Worm (Caenorhabditis elegans) whole organism, young adult: ENCODE results near the gene acc-1.
A peak's percentile ranks its signal among the peaks of the same experiment; 100 is the strongest.

Experiments
- B0019.2 ChIP-seq: fragments of 200-800 bp; sonication (Bioruptor generic); conservative IDR thresholded peaks from 2 replicates; pipeline ENCODE4 v1.3.6; 2022; ENCODE audit warnings: missing genetic modification reagents, missing genetic modification characterization, missing compliant biosample characterization
- C06A6.2 ChIP-seq: fragments of 200-800 bp; sonication (Bioruptor generic); conservative IDR thresholded peaks from 2 replicates; pipeline ENCODE4 v1.3.6; 2022; ENCODE audit warnings: missing genetic modification characterization, missing compliant biosample characterization
- C17E4.6 ChIP-seq: fragments of 200-800 bp; sonication (Bioruptor generic); IDR thresholded peaks from 2 replicates; pipeline ENCODE4 v1.3.6; 2022; ENCODE audit warnings: missing genetic modification reagents, missing genetic modification characterization, missing compliant biosample characterization
- D2030.7 ChIP-seq: fragments of 200-800 bp; sonication (Bioruptor generic); IDR thresholded peaks from 2 replicates; pipeline ENCODE4 v1.3.6; 2022; ENCODE audit warnings: missing genetic modification reagents, missing genetic modification characterization, missing compliant biosample characterization
- F22D6.2 ChIP-seq: sonication (generic microtip); optimal IDR thresholded peaks from 2 replicates; lab custom pipeline; 2016; ENCODE audit warnings: mild to moderate bottlenecking, missing genetic modification characterization, missing compliant biosample characterization
- F33H1.4 ChIP-seq: fragments of 200-800 bp; sonication (Bioruptor generic); IDR thresholded peaks from 2 replicates; pipeline ENCODE4 v1.3.6; 2022; ENCODE audit warnings: missing genetic modification reagents, missing genetic modification characterization, missing compliant biosample characterization
- K11D2.4 ChIP-seq: fragments of 200-800 bp; sonication (Bioruptor generic); IDR thresholded peaks from 2 replicates; pipeline ENCODE4 v1.3.6; 2022; ENCODE audit warnings: missing genetic modification reagents, missing genetic modification characterization, missing compliant biosample characterization
- Y53F4B.3 ChIP-seq: fragments of 200-800 bp; sonication (Bioruptor generic); IDR thresholded peaks from 2 replicates; pipeline ENCODE4 v1.3.6; 2022; ENCODE audit warnings: missing genetic modification reagents, missing genetic modification characterization, missing compliant biosample characterization
- Y95B8A.8 ChIP-seq: fragments of 200-800 bp; sonication (Bioruptor generic); IDR thresholded peaks from 2 replicates; pipeline ENCODE4 v1.3.6; 2022; ENCODE audit warnings: missing genetic modification reagents, missing genetic modification characterization, missing compliant biosample characterization
- aptf-2 ChIP-seq: fragments of 200-800 bp; sonication (Bioruptor generic); conservative IDR thresholded peaks from 2 replicates; pipeline ENCODE4 v1.3.6; 2022; ENCODE audit warnings: missing genetic modification reagents, missing genetic modification characterization, missing compliant biosample characterization
- atf-7 ChIP-seq: sonication (generic microtip); optimal IDR thresholded peaks from 2 replicates; lab custom pipeline; 2017; ENCODE audit warnings: mild to moderate bottlenecking, missing genetic modification characterization, missing compliant biosample characterization
- attf-5 ChIP-seq: fragments of 200-800 bp; sonication (Bioruptor generic); optimal IDR thresholded peaks from 2 replicates; lab custom pipeline; 2018; ENCODE audit warnings: mild to moderate bottlenecking, missing genetic modification characterization, missing compliant biosample characterization
- bed-1 ChIP-seq: fragments of 200-800 bp; sonication (Bioruptor generic); IDR thresholded peaks from 2 replicates; pipeline ENCODE4 v1.3.6; 2022; ENCODE audit warnings: missing genetic modification reagents, missing genetic modification characterization, missing compliant biosample characterization
- cebp-1 ChIP-seq, 2 experiments: fragments of 200-800 bp in 1 of 2; sonication (Bioruptor generic) in 1 of 2; sonication (generic microtip) in 1 of 2; IDR thresholded peaks in 1 of 2; optimal IDR thresholded peaks in 1 of 2; 2 replicates each; pipeline versions ENCODE4 v1.3.6 to Lab custom; 2017 to 2022; ENCODE audit warnings: missing compliant biosample characterization in 2 of 2, missing genetic modification characterization in 2 of 2, mild to moderate bottlenecking in 1 of 2, missing genetic modification reagents in 1 of 2, moderate library complexity in 1 of 2
- ceh-40 ChIP-seq: fragments of 200-800 bp; sonication (Bioruptor generic); IDR thresholded peaks from 2 replicates; pipeline ENCODE4 v1.3.6; 2022; ENCODE audit warnings: missing genetic modification characterization, missing compliant biosample characterization
- dpl-1 ChIP-seq: fragments of 150-350 bp; optimal IDR thresholded peaks from 2 replicates; lab custom pipeline; 2014; ENCODE audit warnings: missing biosample characterization, missing genetic modification reagents, missing genetic modification characterization
- egl-18 ChIP-seq: fragments of 200-800 bp; sonication (Bioruptor generic); IDR thresholded peaks from 2 replicates; pipeline ENCODE4 v1.3.6; 2022; ENCODE audit warnings: missing genetic modification reagents, missing genetic modification characterization, missing compliant biosample characterization
- ets-4 ChIP-seq: fragments of 200-800 bp; sonication (Bioruptor generic); optimal IDR thresholded peaks from 2 replicates; lab custom pipeline; 2018; ENCODE audit warnings: mild to moderate bottlenecking, missing genetic modification characterization, missing compliant biosample characterization
- fkh-3 ChIP-seq: sonication (generic microtip); optimal IDR thresholded peaks from 2 replicates; lab custom pipeline; 2016; ENCODE audit warnings: mild to moderate bottlenecking, missing genetic modification characterization, missing compliant biosample characterization
- hrde-1 ChIP-seq: sonication (generic microtip); optimal IDR thresholded peaks from 2 replicates; lab custom pipeline; 2016; ENCODE audit warnings: missing genetic modification characterization, mild to moderate bottlenecking, missing compliant biosample characterization, moderate library complexity, missing genotype, missing genetic modification reagents, borderline replicate concordance
- lin-26 ChIP-seq: fragments of 200-800 bp; sonication (Bioruptor generic); IDR thresholded peaks from 2 replicates; pipeline ENCODE4 v1.3.6; 2022; ENCODE audit warnings: missing genetic modification reagents, missing genetic modification characterization, missing compliant biosample characterization
- lir-1 ChIP-seq: fragments of 200-800 bp; sonication (Bioruptor generic); conservative IDR thresholded peaks from 2 replicates; pipeline ENCODE4 v1.3.6; 2022; ENCODE audit warnings: missing genetic modification reagents, missing genetic modification characterization, missing compliant biosample characterization
- lsl-1 ChIP-seq: fragments of 200-800 bp; sonication (Bioruptor generic); optimal IDR thresholded peaks from 2 replicates; lab custom pipeline; 2018; ENCODE audit warnings: mild to moderate bottlenecking, missing genetic modification characterization, moderate library complexity, missing compliant biosample characterization
- mel-28 ChIP-seq: sonication (generic microtip); optimal IDR thresholded peaks from 2 replicates; lab custom pipeline; 2016; ENCODE audit warnings: borderline replicate concordance, mild to moderate bottlenecking, missing genetic modification characterization, missing compliant biosample characterization
- nhr-120 ChIP-seq: fragments of 200-800 bp; sonication (Bioruptor generic); IDR thresholded peaks from 2 replicates; pipeline ENCODE4 v1.3.6; 2022; ENCODE audit warnings: missing genetic modification characterization, missing compliant biosample characterization
- nhr-80 ChIP-seq: sonication (generic microtip); optimal IDR thresholded peaks from 2 replicates; lab custom pipeline; 2016; ENCODE audit warnings: missing genetic modification characterization, missing compliant biosample characterization
- rec-8 ChIP-seq, 2 experiments: sonication (generic microtip); optimal IDR thresholded peaks; 2 replicates each; lab custom pipeline; 2016; ENCODE audit warnings: mild to moderate bottlenecking in 2 of 2, missing genetic modification characterization in 2 of 2, missing genetic modification reagents in 2 of 2, missing genotype in 2 of 2, missing biosample characterization in 1 of 2, missing compliant biosample characterization in 1 of 2, moderate library complexity in 1 of 2
- rpc-1 ChIP-seq, 2 experiments: fragments of 150-350 bp in 1 of 2; sonication (generic microtip) in 1 of 2; optimal IDR thresholded peaks; 2 replicates each; lab custom pipeline; 2014 to 2018; ENCODE audit warnings: missing biosample characterization in 1 of 2, missing genetic modification characterization in 1 of 2, missing genetic modification reagents in 1 of 2, missing genotype in 1 of 2
- snpc-1.1 ChIP-seq: sonication (generic microtip); optimal IDR thresholded peaks from 2 replicates; lab custom pipeline; 2017; ENCODE audit warnings: missing genetic modification characterization, mild to moderate bottlenecking, missing compliant biosample characterization, antibody characterized with exemption, moderate library complexity, missing genotype, missing genetic modification reagents; ENCODE audit not compliant: insufficient read depth
- tbp1 ChIP-seq: fragments of 200-800 bp; sonication (Bioruptor generic); optimal IDR thresholded peaks from 2 replicates; lab custom pipeline; 2018; ENCODE audit warnings: mild to moderate bottlenecking, missing genetic modification characterization, missing compliant biosample characterization
- zim-3 ChIP-seq: sonication (generic microtip); optimal IDR thresholded peaks from 2 replicates; lab custom pipeline; 2017; ENCODE audit warnings: mild to moderate bottlenecking, missing genetic modification characterization, moderate library complexity, missing compliant biosample characterization
- ztf-25 ChIP-seq: fragments of 200-800 bp; sonication (Bioruptor generic); IDR thresholded peaks from 2 replicates; pipeline ENCODE4 v1.3.6; 2022; ENCODE audit warnings: missing genetic modification reagents, missing genetic modification characterization, missing compliant biosample characterization

The acc-1 gene

DNA sequence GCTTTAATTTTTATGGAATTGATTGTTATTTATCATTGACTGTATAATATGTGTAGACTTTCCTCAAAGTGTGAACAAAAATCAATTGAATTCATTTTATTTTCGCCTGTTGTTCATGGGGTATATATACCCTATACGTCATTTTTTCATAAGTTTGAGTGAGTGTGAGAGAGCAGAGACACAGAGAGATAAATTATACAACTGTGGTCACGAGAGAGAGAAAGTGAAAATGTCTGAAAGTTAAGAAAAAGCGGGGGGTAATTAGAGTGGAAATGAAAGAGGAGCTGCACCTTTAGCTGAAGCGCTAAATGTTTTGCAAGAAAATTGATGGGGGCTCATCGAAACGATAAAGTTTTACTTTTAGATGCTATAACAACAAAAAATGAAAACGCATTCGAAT is 32.0 kb upstream of the acc-1 start:
- TF ChIP-seq F22D6.2 (tag; lab: Kevin White, UChicago) (no peak), rec-8 (tag; optimal IDR thresholded peaks at IDR 0.05; lab: Kevin White, UChicago) (no peak), ets-4 (GFP tag; lab: Kevin White, UChicago) (no peak), cebp-1 (GFP tag; IDR thresholded peaks at IDR 0.05; lab: Robert Waterston, UW) (no peak), cebp-1 (tag; optimal IDR thresholded peaks at IDR 0.05; lab: Kevin White, UChicago) (peak; percentile 3), attf-5 (GFP tag; lab: Kevin White, UChicago) (peak; percentile 3), nhr-80 (tag; lab: Kevin White, UChicago) (peak; percentile 36), zim-3 (tag; lab: Kevin White, UChicago) (no peak), egl-18 (no peak)

DNA sequence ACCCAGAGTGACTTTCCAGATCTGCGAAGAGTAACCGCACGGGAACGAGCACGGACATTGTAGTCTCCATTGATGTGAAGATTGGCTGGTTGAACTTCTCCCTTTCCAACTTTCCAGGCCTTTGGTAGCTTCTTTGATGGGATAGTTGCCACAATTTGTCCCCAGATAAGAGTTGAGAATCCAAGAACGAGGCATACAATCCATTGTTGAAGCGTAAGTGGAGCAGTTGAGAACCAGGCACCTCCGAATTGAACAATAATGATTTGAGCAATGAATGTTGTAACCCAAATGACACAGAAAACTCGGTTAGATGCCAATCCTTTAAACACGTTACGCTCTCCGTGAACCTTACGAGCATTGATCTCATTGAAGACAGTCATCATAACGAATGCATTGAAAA is 30.8 kb upstream of the acc-1 start:
- TF ChIP-seq rpc-1 (optimal IDR thresholded peaks at IDR 0.05; lab: Kevin White, UChicago), result no peak
- no peak for TF ChIP-seq rpc-1 (tag; optimal IDR thresholded peaks at IDR 0.05; lab: Kevin White, UChicago)
- TF ChIP-seq lir-1 (GFP tag; lab: Robert Waterston, UW), result no peak
- TF ChIP-seq C17E4.6 (GFP tag; lab: Robert Waterston, UW), result no peak
- no peak for TF ChIP-seq nhr-120
- TF ChIP-seq ztf-25 (GFP tag; lab: Robert Waterston, UW), result no peak
- no peak for TF ChIP-seq aptf-2 (GFP tag; lab: Robert Waterston, UW)
- no peak for TF ChIP-seq C06A6.2
- no peak for TF ChIP-seq Y95B8A.8 (GFP tag; lab: Robert Waterston, UW)
- TF ChIP-seq bed-1 (GFP tag; lab: Robert Waterston, UW), result no peak
- no peak for TF ChIP-seq fkh-3 (tag; lab: Kevin White, UChicago)
- no peak for TF ChIP-seq F22D6.2 (tag; lab: Kevin White, UChicago)
- no peak for TF ChIP-seq F33H1.4 (GFP tag; lab: Robert Waterston, UW)
- TF ChIP-seq D2030.7 (GFP tag; lab: Robert Waterston, UW), result no peak
- no peak for TF ChIP-seq B0019.2 (GFP tag; lab: Robert Waterston, UW)
- TF ChIP-seq K11D2.4 (GFP tag; lab: Robert Waterston, UW), result no peak
- no peak for TF ChIP-seq tbp1
- TF ChIP-seq dpl-1 (GFP tag; lab: Kevin White, UChicago), result no peak
- no peak for TF ChIP-seq mel-28 (tag; lab: Kevin White, UChicago)
- no peak for TF ChIP-seq atf-7 (tag; lab: Kevin White, UChicago)
- TF ChIP-seq, all 124 proteins: peak for 0

DNA sequence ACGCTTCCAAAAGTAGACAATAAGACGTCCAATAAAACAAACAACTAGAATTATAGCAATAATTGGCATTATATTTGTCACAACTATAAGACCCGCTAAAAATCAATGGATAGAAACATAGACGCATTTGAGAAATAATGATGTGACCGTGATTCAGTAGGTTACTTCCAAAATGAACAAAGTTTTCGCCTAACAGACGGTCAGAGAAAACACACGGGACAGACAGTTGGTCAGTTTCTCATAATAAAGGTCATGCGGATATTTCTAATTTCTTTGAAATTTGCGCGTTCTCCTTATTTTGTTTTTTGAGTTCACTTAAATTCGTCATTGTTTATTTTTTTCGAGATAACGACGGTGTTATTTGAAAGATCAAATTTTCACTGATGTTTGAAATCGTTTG is 26.3 kb upstream of the acc-1 start:
- no peak for TF ChIP-seq hrde-1 (tag; lab: Kevin White, UChicago)
- 0 out of 2 replicates have a peak, but pooled peaks have one; percentile 12 for TF ChIP-seq lin-26

DNA sequence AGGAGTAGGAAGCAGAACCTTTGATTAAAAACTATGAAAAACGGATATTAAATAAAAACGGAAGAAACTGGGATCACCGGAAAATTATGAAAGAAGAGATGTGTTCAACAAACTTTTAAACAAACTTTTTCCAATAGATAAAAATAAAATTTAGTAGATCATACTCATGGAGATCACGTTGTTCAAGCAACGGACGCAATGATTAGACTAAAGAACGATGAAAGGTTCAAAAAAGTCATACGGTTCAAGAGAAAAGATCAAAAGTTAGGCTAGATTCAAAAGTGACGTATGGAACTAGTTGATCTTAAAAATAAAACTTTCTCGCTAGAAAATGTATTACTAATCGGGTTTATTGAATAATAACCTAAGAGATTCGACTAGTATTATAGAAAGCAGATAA is 25.8 kb upstream of the acc-1 start:
- no peak for TF ChIP-seq ceh-40
- TF ChIP-seq tbp1, result no peak
- no peak for TF ChIP-seq snpc-1.1 (tag; lab: Kevin White, UChicago)
- TF ChIP-seq nhr-120, result no peak
- TF ChIP-seq lsl-1 (GFP tag; lab: Kevin White, UChicago), result no peak
- no peak for TF ChIP-seq Y53F4B.3 (GFP tag; lab: Robert Waterston, UW)
